Worm (Caenorhabditis elegans) whole organism, early embryonic: ENCODE results near the gene Y46G5A.15.

Experiments used
- B0310.2 ChIP-seq: sonication (generic microtip); optimal IDR thresholded peaks from 2 replicates; lab custom pipeline; 2016; ENCODE audit warnings: mild to moderate bottlenecking, missing genetic modification characterization, missing compliant biosample characterization
- F13C5.2 ChIP-seq: sonication (generic microtip); optimal IDR thresholded peaks from 2 replicates; lab custom pipeline; 2017; ENCODE audit warnings: mild to moderate bottlenecking, missing genetic modification characterization, inconsistent platforms, missing compliant biosample characterization
- aly-1 ChIP-seq: sonication (generic microtip); optimal IDR thresholded peaks from 2 replicates; lab custom pipeline; 2016; ENCODE audit warnings: missing genetic modification characterization, missing compliant biosample characterization
- ama-1 ChIP-seq: fragments of 150-350 bp; optimal IDR thresholded peaks from 2 replicates; lab custom pipeline; 2014
- ceh-13 ChIP-seq: fragments of 200-800 bp; sonication (Bioruptor generic); optimal IDR thresholded peaks from 2 replicates; lab custom pipeline; 2018; ENCODE audit warnings: mild to moderate bottlenecking, missing genetic modification characterization, missing compliant biosample characterization
- ceh-36 ChIP-seq: sonication (generic microtip); optimal IDR thresholded peaks from 2 replicates; lab custom pipeline; 2016; ENCODE audit warnings: missing genetic modification characterization, inconsistent platforms, missing compliant biosample characterization
- ets-7 ChIP-seq: sonication (generic microtip); optimal IDR thresholded peaks from 2 replicates; lab custom pipeline; 2016; ENCODE audit warnings: missing genotype, missing genetic modification characterization, missing compliant biosample characterization
- flt-1 ChIP-seq: fragments of 200-800 bp; sonication (Bioruptor generic); IDR thresholded peaks from 2 replicates; pipeline ENCODE4 v1.3.6; 2022; ENCODE audit warnings: missing genetic modification characterization, missing compliant biosample characterization
- hmbx-1 ChIP-seq: sonication (generic microtip); optimal IDR thresholded peaks from 2 replicates; lab custom pipeline; 2016; ENCODE audit warnings: mild to moderate bottlenecking, missing genetic modification characterization, missing compliant biosample characterization
- hmg-4 ChIP-seq: fragments of 200-800 bp; sonication (Bioruptor generic); optimal IDR thresholded peaks from 2 replicates; lab custom pipeline; 2018; ENCODE audit warnings: mild to moderate bottlenecking, missing genetic modification characterization, missing compliant biosample characterization
- hnd-1 ChIP-seq: sonication (generic microtip); optimal IDR thresholded peaks from 2 replicates; lab custom pipeline; 2016; ENCODE audit warnings: missing genetic modification characterization, missing compliant biosample characterization
- pes-1 ChIP-seq: fragments of 200-800 bp; sonication (Bioruptor generic); IDR thresholded peaks from 2 replicates; pipeline ENCODE4 v1.3.6; 2022; ENCODE audit warnings: missing genetic modification reagents, missing genetic modification characterization, missing compliant biosample characterization
- scrt-1 ChIP-seq: fragments of 200-800 bp; sonication (Bioruptor generic); IDR thresholded peaks from 2 replicates; pipeline ENCODE4 v1.3.6; 2022; ENCODE audit warnings: missing genetic modification characterization, missing compliant biosample characterization
- sea-1 ChIP-seq: fragments of 200-800 bp; sonication (Bioruptor generic); conservative IDR thresholded peaks from 2 replicates; pipeline ENCODE4 v1.3.6; 2022; ENCODE audit warnings: missing genetic modification characterization, missing compliant biosample characterization
- tbx-11 ChIP-seq: fragments of 200-800 bp; sonication (Bioruptor generic); IDR thresholded peaks from 2 replicates; pipeline ENCODE4 v1.3.6; 2022; ENCODE audit warnings: missing genetic modification characterization, missing compliant biosample characterization
- tbx-37 ChIP-seq: fragments of 200-800 bp; sonication (Bioruptor generic); conservative IDR thresholded peaks from 2 replicates; pipeline ENCODE4 v1.3.6; 2022; ENCODE audit warnings: missing genetic modification reagents, missing genetic modification characterization, missing compliant biosample characterization
- tra-4 ChIP-seq: sonication (generic microtip); optimal IDR thresholded peaks from 2 replicates; lab custom pipeline; 2017; ENCODE audit warnings: missing genetic modification characterization, missing compliant biosample characterization

The Y46G5A.15 gene

DNA sequence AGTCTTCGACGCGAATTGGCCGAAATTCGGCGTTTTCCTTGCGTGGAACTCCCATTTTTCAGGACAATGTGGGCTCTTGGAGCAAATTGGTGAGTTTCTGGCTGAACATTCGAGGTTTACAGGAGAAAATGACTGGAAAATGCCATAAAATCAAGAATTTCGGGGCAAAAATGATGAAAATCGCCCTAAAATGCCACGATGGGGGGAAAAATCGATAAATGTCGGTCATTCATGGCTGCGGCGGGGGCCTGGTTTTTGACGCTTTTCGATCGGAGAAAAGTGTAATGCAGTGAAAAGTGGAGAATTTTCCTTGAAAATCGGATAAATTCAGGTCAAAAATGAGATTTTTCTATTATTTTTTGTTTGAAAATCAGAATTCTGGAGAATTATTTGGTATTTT lies 19.9 kb upstream of the Y46G5A.15 start, which contains the start of the genes Y46G5A.18 and Y46G5A.47:
Gene Y46G5A.18 (minus strand): TSS at position 101 of the 400 bp plus-strand sequence.
Gene Y46G5A.47 (minus strand): TSS at position 146 of the 400 bp plus-strand sequence.
- no peak for TF ChIP-seq ceh-13 (GFP tag; lab: Kevin White, UChicago)

- TF ChIP-seq F13C5.2 = no peak
- no peak for TF ChIP-seq B0310.2
- no peak for TF ChIP-seq hnd-1 (tag; lab: Kevin White, UChicago)
- TF ChIP-seq aly-1 = no peak
- TF ChIP-seq scrt-1 (GFP tag; lab: Robert Waterston, UW) = no peak
- TF ChIP-seq sea-1 (GFP tag; lab: Robert Waterston, UW) = no peak
- TF ChIP-seq ceh-36 (tag; lab: Kevin White, UChicago) = no peak
- TF ChIP-seq pes-1 (GFP tag; lab: Robert Waterston, UW) = no peak
- TF ChIP-seq tra-4 (tag; lab: Kevin White, UChicago) = no peak
- TF ChIP-seq tbx-37 = no peak
- TF ChIP-seq ama-1 = no peak
- TF ChIP-seq ceh-13 (GFP tag; lab: Kevin White, UChicago) = no peak
- no peak for TF ChIP-seq hmg-4 (GFP tag; lab: Kevin White, UChicago)
- TF ChIP-seq tbx-11 (GFP tag; lab: Robert Waterston, UW) = no peak
These were observed 14.8 kb upstream of the Y46G5A.15 start for ce11 chrII:12799927-12800522.

DNA sequence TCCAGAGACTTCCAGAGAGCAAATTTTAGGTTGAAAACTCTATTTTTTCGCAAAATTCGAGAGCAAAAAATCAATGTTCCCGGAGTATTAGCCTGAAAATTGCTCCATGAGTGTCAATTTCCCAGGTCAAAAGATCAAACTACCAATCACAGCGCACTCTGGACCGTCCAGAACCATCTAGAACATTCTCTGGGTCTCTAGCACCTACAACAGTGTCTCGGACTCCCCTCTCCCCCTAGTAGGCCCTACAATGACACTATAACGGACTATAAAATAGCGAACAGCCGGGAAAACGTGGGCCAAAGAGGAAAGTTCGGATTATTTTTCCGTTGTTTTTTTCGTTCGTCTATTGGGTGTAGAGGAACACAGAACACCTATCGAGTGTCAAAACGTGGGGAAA lies 14.1 kb upstream of the Y46G5A.15 start:
- TF ChIP-seq hnd-1 (tag; lab: Kevin White, UChicago) = no peak
- TF ChIP-seq pes-1 (GFP tag; lab: Robert Waterston, UW) = no peak
- TF ChIP-seq tbx-11 (GFP tag; lab: Robert Waterston, UW) = no peak
- no peak for TF ChIP-seq sea-1 (GFP tag; lab: Robert Waterston, UW)

- TF ChIP-seq aly-1 = no peak
- TF ChIP-seq scrt-1 (GFP tag; lab: Robert Waterston, UW) = no peak
- TF ChIP-seq hnd-1 (tag; lab: Kevin White, UChicago) = no peak
These were observed 13.6 kb upstream of the Y46G5A.15 start for ce11 chrII:12798814-12799213.

DNA sequence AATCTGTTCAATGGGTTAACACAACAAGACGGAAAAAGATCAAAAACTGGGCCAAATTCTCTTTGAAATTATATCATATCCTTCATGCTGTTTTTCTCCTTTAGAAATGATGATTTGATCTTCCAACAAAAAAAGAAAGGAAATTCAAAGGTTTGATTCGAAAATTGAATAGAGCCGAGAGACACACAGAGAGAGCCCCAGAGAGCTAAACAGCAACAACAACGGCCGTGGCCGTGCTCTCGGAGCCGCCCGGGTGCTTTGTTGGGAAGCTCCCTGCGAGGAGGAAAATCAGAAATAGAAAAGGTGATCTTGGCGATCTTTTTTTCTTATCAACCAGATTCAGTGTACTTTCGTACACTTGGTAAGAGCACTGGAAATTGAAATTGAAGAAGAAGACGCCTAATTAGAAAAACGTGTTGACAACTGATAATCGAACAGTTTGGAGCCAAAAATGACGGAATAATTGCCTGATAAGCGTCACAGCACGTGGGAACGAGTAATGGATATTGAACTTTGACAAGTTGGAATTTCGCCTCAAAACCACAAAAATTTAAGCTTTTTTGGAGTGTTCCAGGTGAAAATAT lies 12.1 kb upstream of the Y46G5A.15 start:
- no peak for TF ChIP-seq tbx-37
- no peak for TF ChIP-seq tra-4 (tag; lab: Kevin White, UChicago)
- TF ChIP-seq B0310.2 = no peak
- no peak for TF ChIP-seq ceh-36 (tag; lab: Kevin White, UChicago)
- TF ChIP-seq ama-1 = no peak
- no peak for TF ChIP-seq hmbx-1
- no peak for TF ChIP-seq aly-1
- no peak for TF ChIP-seq tbx-11 (GFP tag; lab: Robert Waterston, UW)
- no peak for TF ChIP-seq F13C5.2
- no peak for TF ChIP-seq hnd-1 (tag; lab: Kevin White, UChicago)
- TF ChIP-seq scrt-1 (GFP tag; lab: Robert Waterston, UW) = no peak
- TF ChIP-seq hmg-4 (GFP tag; lab: Kevin White, UChicago) = no peak
- no peak for TF ChIP-seq ceh-13 (GFP tag; lab: Kevin White, UChicago)
- TF ChIP-seq sea-1 (GFP tag; lab: Robert Waterston, UW) = no peak
- no peak for TF ChIP-seq ets-7 (tag; lab: Kevin White, UChicago)
- TF ChIP-seq pes-1 (GFP tag; lab: Robert Waterston, UW) = no peak
- TF ChIP-seq flt-1 (GFP tag; lab: Robert Waterston, UW) = no peak

ce11 chrII:12796040-12796502 lies 10.9 kb upstream of the Y46G5A.15 start, which contains the start of gene cpt-1:
cpt-1 (minus strand) TSS chrII:12796452.
- TF ChIP-seq pes-1 (GFP tag; lab: Robert Waterston, UW) = no peak
- no peak for TF ChIP-seq F13C5.2
- TF ChIP-seq tra-4 (tag; lab: Kevin White, UChicago) = no peak
- no peak for TF ChIP-seq ama-1
- no peak for TF ChIP-seq ceh-36 (tag; lab: Kevin White, UChicago)
- TF ChIP-seq tbx-11 (GFP tag; lab: Robert Waterston, UW) = no peak
- no peak for TF ChIP-seq hmg-4 (GFP tag; lab: Kevin White, UChicago)
- TF ChIP-seq sea-1 (GFP tag; lab: Robert Waterston, UW) = no peak
- TF ChIP-seq ceh-13 (GFP tag; lab: Kevin White, UChicago) = no peak
- no peak for TF ChIP-seq tbx-37

DNA sequence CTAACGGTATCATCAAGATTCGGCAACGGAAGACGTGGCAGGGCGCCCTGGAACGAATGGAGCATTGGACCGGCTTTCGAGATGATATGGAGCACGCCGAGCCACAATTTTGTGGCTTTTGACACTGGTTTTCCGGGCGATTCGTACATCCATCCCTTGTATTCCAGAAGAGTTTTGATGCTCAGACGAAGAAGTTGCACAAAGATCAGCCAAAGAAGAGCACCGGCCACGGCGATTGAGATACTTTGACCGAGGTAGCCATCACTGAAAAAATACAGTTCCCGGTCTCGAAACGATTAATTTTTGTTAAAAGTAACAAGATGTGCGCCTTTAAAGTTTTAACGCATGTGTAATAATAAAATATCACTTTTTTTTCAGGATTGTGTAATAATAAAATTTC lies 10.0 kb upstream of the Y46G5A.15 start:
- TF ChIP-seq ets-7 (tag; lab: Kevin White, UChicago) = no peak
- no peak for TF ChIP-seq hmg-4 (GFP tag; lab: Kevin White, UChicago)
- no peak for TF ChIP-seq tbx-11 (GFP tag; lab: Robert Waterston, UW)
- no peak for TF ChIP-seq hnd-1 (tag; lab: Kevin White, UChicago)
- no peak for TF ChIP-seq ceh-36 (tag; lab: Kevin White, UChicago)

DNA sequence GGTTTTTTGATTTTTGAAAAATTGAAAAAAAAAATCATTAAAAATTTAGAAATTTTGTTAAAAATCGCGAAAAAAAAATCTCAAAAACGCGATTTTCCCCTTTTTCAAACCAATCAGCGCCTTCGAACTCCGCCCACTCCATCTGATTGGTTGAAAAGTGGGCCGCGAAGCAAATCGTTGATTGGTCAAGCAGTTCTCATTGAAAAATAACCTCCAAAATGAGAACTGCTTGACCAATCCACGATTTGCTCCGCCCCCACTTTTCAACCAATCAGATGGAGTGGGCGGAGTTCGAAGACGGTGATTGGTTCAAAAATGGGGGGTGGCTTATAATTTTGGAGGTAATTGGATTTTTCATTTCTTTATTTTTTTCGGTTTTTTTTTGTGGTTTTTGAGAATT lies 5.2 kb upstream of the Y46G5A.15 start:
- TF ChIP-seq hnd-1 (tag; lab: Kevin White, UChicago) (no peak), ama-1 (no peak), scrt-1 (GFP tag; lab: Robert Waterston, UW) (no peak), pes-1 (GFP tag; lab: Robert Waterston, UW) (no peak), hmbx-1 (no peak), F13C5.2 (no peak), tbx-37 (no peak), aly-1 (no peak), hmg-4 (GFP tag; lab: Kevin White, UChicago) (no peak), tbx-11 (GFP tag; lab: Robert Waterston, UW) (no peak), ceh-36 (tag; lab: Kevin White, UChicago) (no peak), tra-4 (tag; lab: Kevin White, UChicago) (no peak)
